Worm (Caenorhabditis elegans) whole organism, L2 larva: ENCODE measurements around the gene Y75B8A.13.

Experiments
- C34F6.9 ChIP-seq: fragments of 150-350 bp; optimal IDR thresholded peaks from 2 replicates; lab custom pipeline; 2014; ENCODE audit warnings: missing biosample characterization, missing genetic modification characterization
- F13H6.1 ChIP-seq: sonication (generic microtip); optimal IDR thresholded peaks from 2 replicates; lab custom pipeline; 2016; ENCODE audit warnings: missing genetic modification characterization, missing compliant biosample characterization
- R02D3.7 ChIP-seq: fragments of 150-350 bp; optimal IDR thresholded peaks from 2 replicates; lab custom pipeline; 2014; ENCODE audit warnings: missing biosample characterization, missing genetic modification characterization
- Y55F3AM.14 ChIP-seq: fragments of 200-800 bp; sonication (Bioruptor generic); optimal IDR thresholded peaks from 2 replicates; lab custom pipeline; 2018; ENCODE audit warnings: mild to moderate bottlenecking, missing genetic modification characterization, missing compliant biosample characterization
- ZK546.5 ChIP-seq: sonication (generic microtip); optimal IDR thresholded peaks from 2 replicates; lab custom pipeline; 2017; ENCODE audit warnings: missing biosample characterization, missing genetic modification characterization
- alr-1 ChIP-seq: fragments of 150-350 bp; optimal IDR thresholded peaks from 2 replicates; lab custom pipeline; 2014; ENCODE audit warnings: missing biosample characterization, missing genetic modification characterization
- aly-2 ChIP-seq: fragments of 150-350 bp; optimal IDR thresholded peaks from 2 replicates; lab custom pipeline; 2014; ENCODE audit warnings: missing biosample characterization, missing genetic modification characterization
- ama-1 ChIP-seq: fragments of 150-350 bp; optimal IDR thresholded peaks from 2 replicates; lab custom pipeline; 2018; ENCODE audit warnings: inconsistent platforms
- blmp-1 ChIP-seq: sonication (generic microtip); optimal IDR thresholded peaks from 2 replicates; lab custom pipeline; 2017; ENCODE audit warnings: missing genetic modification characterization, mild to moderate bottlenecking, missing compliant biosample characterization, antibody characterized with exemption, moderate library complexity; ENCODE audit not compliant: insufficient read depth
- ceh-16 ChIP-seq: fragments of 150-350 bp; optimal IDR thresholded peaks from 2 replicates; lab custom pipeline; 2014; ENCODE audit warnings: missing biosample characterization, missing genetic modification characterization
- ceh-82 ChIP-seq: fragments of 150-350 bp; optimal IDR thresholded peaks from 2 replicates; lab custom pipeline; 2014; ENCODE audit warnings: missing biosample characterization, missing genetic modification characterization
- crh-2 ChIP-seq: sonication (generic microtip); optimal IDR thresholded peaks from 2 replicates; lab custom pipeline; 2017; ENCODE audit warnings: missing biosample characterization, missing genetic modification characterization
- dmd-4 ChIP-seq: sonication (generic microtip); optimal IDR thresholded peaks from 2 replicates; lab custom pipeline; 2017; ENCODE audit warnings: missing biosample characterization, missing genetic modification characterization
- egl-27 ChIP-seq: sonication (generic microtip); optimal IDR thresholded peaks from 3 replicates; lab custom pipeline; 2017; ENCODE audit warnings: missing biosample characterization, missing genetic modification reagents, missing genetic modification characterization
- elt-1 ChIP-seq: fragments of 150-350 bp; optimal IDR thresholded peaks from 2 replicates; lab custom pipeline; 2014; ENCODE audit warnings: missing biosample characterization, missing genetic modification characterization
- elt-3 ChIP-seq: sonication (generic microtip); optimal IDR thresholded peaks from 2 replicates; lab custom pipeline; 2017; ENCODE audit warnings: missing biosample characterization, missing genetic modification characterization
- fos-1 ChIP-seq: fragments of 150-350 bp; optimal IDR thresholded peaks from 2 replicates; lab custom pipeline; 2014; ENCODE audit warnings: missing biosample characterization, missing genetic modification characterization
- gmeb-1 ChIP-seq: fragments of 150-350 bp; optimal IDR thresholded peaks from 2 replicates; lab custom pipeline; 2014; ENCODE audit warnings: missing biosample characterization, missing genetic modification characterization
- lin-11 ChIP-seq: fragments of 150-350 bp; sonication (generic microtip); optimal IDR thresholded peaks from 2 replicates; lab custom pipeline; 2014; ENCODE audit warnings: missing biosample characterization, missing genetic modification characterization, inconsistent platforms, mixed read lengths
- lin-13 ChIP-seq: fragments of 150-350 bp; optimal IDR thresholded peaks from 2 replicates; lab custom pipeline; 2014; ENCODE audit warnings: missing biosample characterization, missing genetic modification reagents, missing genetic modification characterization
- lin-39 ChIP-seq: fragments of 150-350 bp; optimal IDR thresholded peaks from 2 replicates; lab custom pipeline; 2014; ENCODE audit warnings: missing biosample characterization, missing genetic modification reagents, missing genetic modification characterization
- lsy-2 ChIP-seq, 2 experiments: fragments of 150-350 bp in 1 of 2; sonication (generic microtip) in 1 of 2; optimal IDR thresholded peaks; 2 replicates each; lab custom pipeline; 2014 to 2017; ENCODE audit warnings: missing biosample characterization in 2 of 2, missing genetic modification characterization in 2 of 2
- mab-5 ChIP-seq: fragments of 150-350 bp; optimal IDR thresholded peaks from 2 replicates; lab custom pipeline; 2014; ENCODE audit warnings: missing biosample characterization, missing genetic modification characterization
- mbf-1 ChIP-seq: sonication (generic microtip); optimal IDR thresholded peaks from 2 replicates; lab custom pipeline; 2017; ENCODE audit warnings: missing biosample characterization, missing genetic modification characterization
- mdl-1 ChIP-seq, 2 experiments: fragments of 150-350 bp in 1 of 2; sonication (generic microtip) in 1 of 2; optimal IDR thresholded peaks; 2 replicates each; lab custom pipeline; 2017; ENCODE audit warnings: missing biosample characterization in 2 of 2, missing genetic modification characterization in 2 of 2
- nhr-10 ChIP-seq: sonication (generic microtip); optimal IDR thresholded peaks from 2 replicates; lab custom pipeline; 2017; ENCODE audit warnings: missing biosample characterization, missing genetic modification characterization
- nhr-11 ChIP-seq: fragments of 150-350 bp; optimal IDR thresholded peaks from 2 replicates; lab custom pipeline; 2014; ENCODE audit warnings: missing biosample characterization, missing genetic modification characterization
- nhr-12 ChIP-seq: fragments of 150-350 bp; optimal IDR thresholded peaks from 2 replicates; lab custom pipeline; 2014; ENCODE audit warnings: missing biosample characterization, missing genetic modification characterization
- nhr-129 ChIP-seq: fragments of 150-350 bp; optimal IDR thresholded peaks from 2 replicates; lab custom pipeline; 2014; ENCODE audit warnings: missing biosample characterization, missing genetic modification characterization
- nhr-21 ChIP-seq: fragments of 150-350 bp; optimal IDR thresholded peaks from 2 replicates; lab custom pipeline; 2014; ENCODE audit warnings: missing biosample characterization, missing genetic modification characterization
- nhr-25 ChIP-seq: fragments of 150-350 bp; sonication (generic microtip); optimal IDR thresholded peaks from 3 replicates; lab custom pipeline; 2014; ENCODE audit warnings: missing biosample characterization, missing genetic modification characterization
- nhr-6 ChIP-seq: fragments of 150-350 bp; optimal IDR thresholded peaks from 2 replicates; lab custom pipeline; 2014; ENCODE audit warnings: missing biosample characterization, missing genetic modification characterization
- nhr-77 ChIP-seq: fragments of 150-350 bp; optimal IDR thresholded peaks from 2 replicates; lab custom pipeline; 2014; ENCODE audit warnings: missing biosample characterization, missing genetic modification characterization
- peb-1 ChIP-seq: fragments of 150-350 bp; optimal IDR thresholded peaks from 2 replicates; lab custom pipeline; 2014; ENCODE audit warnings: missing biosample characterization, missing genetic modification characterization
- sem-4 ChIP-seq: fragments of 150-350 bp; optimal IDR thresholded peaks from 2 replicates; lab custom pipeline; 2014; ENCODE audit warnings: missing biosample characterization, missing genetic modification reagents, missing genetic modification characterization
- skn-1 ChIP-seq: sonication (generic microtip); optimal IDR thresholded peaks from 2 replicates; lab custom pipeline; 2017; ENCODE audit warnings: missing biosample characterization, missing genetic modification characterization
- sma-3 ChIP-seq: sonication (generic microtip); optimal IDR thresholded peaks from 2 replicates; lab custom pipeline; 2016; ENCODE audit warnings: missing genetic modification reagents, missing genetic modification characterization, missing compliant biosample characterization
- sma-9 ChIP-seq, 2 experiments: fragments of 150-350 bp in 1 of 2; sonication (generic microtip) in 1 of 2; optimal IDR thresholded peaks; 2 replicates each; lab custom pipeline; 2014 to 2016; ENCODE audit warnings: missing genetic modification characterization in 2 of 2, mild to moderate bottlenecking in 1 of 2, missing biosample characterization in 1 of 2, missing compliant biosample characterization in 1 of 2, missing genetic modification reagents in 1 of 2, moderate library complexity in 1 of 2
- snpc-4 ChIP-seq: fragments of 150-350 bp; optimal IDR thresholded peaks from 2 replicates; lab custom pipeline; 2014; ENCODE audit warnings: missing biosample characterization, missing genetic modification characterization
- unc-39 ChIP-seq: fragments of 150-350 bp; optimal IDR thresholded peaks from 2 replicates; lab custom pipeline; 2014; ENCODE audit warnings: missing biosample characterization, missing genetic modification characterization
- unc-55 ChIP-seq: fragments of 150-350 bp; sonication (generic microtip); optimal IDR thresholded peaks from 3 replicates; lab custom pipeline; 2014; ENCODE audit warnings: missing biosample characterization, missing genetic modification reagents, missing genetic modification characterization
- unc-62 ChIP-seq: fragments of 150-350 bp; optimal IDR thresholded peaks from 2 replicates; lab custom pipeline; 2014; ENCODE audit warnings: missing biosample characterization, missing genetic modification reagents, missing genetic modification characterization
- ztf-11 ChIP-seq: sonication (generic microtip); optimal IDR thresholded peaks from 2 replicates; lab custom pipeline; 2017; ENCODE audit warnings: missing biosample characterization, missing genetic modification characterization

The Y75B8A.13 gene

DNA sequence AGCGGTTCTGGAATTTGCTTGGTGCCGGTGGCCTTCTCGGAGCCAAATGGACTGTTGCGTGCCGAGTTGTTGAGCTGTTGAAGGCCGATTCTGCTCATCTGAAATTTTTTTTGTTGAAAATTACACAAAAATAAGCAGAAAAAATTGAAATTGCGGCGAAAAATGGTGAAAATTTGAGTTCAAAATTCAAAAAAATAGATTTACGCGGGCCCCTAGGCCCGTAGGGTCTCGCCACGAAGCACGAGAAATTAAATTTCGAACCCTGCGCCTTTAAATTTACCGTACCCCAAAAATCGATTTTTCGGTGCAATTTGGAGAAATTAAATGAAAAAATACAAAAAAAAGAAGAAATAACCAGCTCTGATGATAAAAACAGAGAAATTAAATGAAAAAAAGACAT, 9.7 kb upstream of the Y75B8A.13 start, which contains the start of gene gmn-1:
TSS of gene gmn-1 (minus strand) at position 98 of the 400 bp plus-strand sequence.
- TF ChIP-seq nhr-129 (tag; lab: Kevin White, UChicago) (no peak), lsy-2 (tag; optimal IDR thresholded peaks at IDR 0.05; lab: Kevin White, UChicago) (no peak), egl-27 (tag; lab: Kevin White, UChicago) (no peak), nhr-21 (tag; lab: Kevin White, UChicago) (no peak), mab-5 (no peak), Y55F3AM.14 (GFP tag; lab: Kevin White, UChicago) (no peak), ceh-16 (no peak), dmd-4 (no peak), ZK546.5 (no peak), blmp-1 (no peak), elt-1 (tag; lab: Kevin White, UChicago) (no peak), sma-9 (GFP tag; optimal IDR thresholded peaks at IDR 0.05; lab: Kevin White, UChicago) (no peak), sma-9 (tag; optimal IDR thresholded peaks at IDR 0.05; lab: Kevin White, UChicago) (no peak), nhr-6 (no peak), ceh-82 (tag; lab: Kevin White, UChicago) (no peak), mdl-1 (tag; optimal IDR thresholded peaks at IDR 0.05; lab: Kevin White, UChicago) (no peak), lin-39 (tag; lab: Kevin White, UChicago) (no peak), aly-2 (tag; lab: Kevin White, UChicago) (no peak), ama-1 (lab: Kevin White, UChicago) (no peak), fos-1 (tag; lab: Kevin White, UChicago) (no peak)

ce11 chrIII:12223208-12223607, 7.7 kb upstream of the Y75B8A.13 start:
- no peak for TF ChIP-seq ceh-16
- TF ChIP-seq peb-1 (tag; lab: Kevin White, UChicago): no peak

DNA sequence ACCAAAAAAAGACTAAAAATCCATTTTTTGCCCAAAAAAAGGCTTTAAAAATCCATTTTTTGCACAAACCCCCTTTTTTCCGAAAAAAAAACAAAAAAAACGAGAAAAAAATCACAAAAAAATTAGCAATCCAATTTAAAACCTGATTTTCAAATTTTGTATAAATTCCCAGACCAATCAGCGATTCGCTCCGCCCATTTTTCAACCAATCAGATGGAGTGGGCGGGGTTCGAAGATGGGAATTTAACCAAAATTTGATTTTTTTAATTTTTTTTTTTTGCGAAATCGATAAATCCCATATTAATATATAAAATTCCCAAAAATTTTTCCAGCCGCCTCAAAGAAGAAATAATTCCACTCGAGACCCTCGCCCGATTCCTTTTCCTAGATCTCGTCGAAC, 6.0 kb upstream of the Y75B8A.13 start:
- TF ChIP-seq egl-27 (tag; lab: Kevin White, UChicago) (no peak), C34F6.9 (tag; lab: Kevin White, UChicago) (no peak), nhr-12 (tag; lab: Kevin White, UChicago) (no peak), unc-39 (tag; lab: Kevin White, UChicago) (no peak), mbf-1 (no peak), nhr-10 (tag; lab: Kevin White, UChicago) (no peak), elt-1 (tag; lab: Kevin White, UChicago) (no peak)

ce11 chrIII:12220820-12221219, 5.3 kb upstream of the Y75B8A.13 start:
- TF ChIP-seq lsy-2 (tag; optimal IDR thresholded peaks at IDR 0.05; lab: Kevin White, UChicago): no peak
- TF ChIP-seq mdl-1 (tag; optimal IDR thresholded peaks at IDR 0.05; lab: Kevin White, UChicago): no peak
- no peak for TF ChIP-seq sma-3 (GFP tag; lab: Kevin White, UChicago)
- no peak for TF ChIP-seq sem-4 (tag; lab: Kevin White, UChicago)
- TF ChIP-seq aly-2 (tag; lab: Kevin White, UChicago): no peak
- TF ChIP-seq snpc-4: no peak
- no peak for TF ChIP-seq nhr-21 (tag; lab: Kevin White, UChicago)
- TF ChIP-seq ceh-16: no peak
- TF ChIP-seq dmd-4: no peak
- TF ChIP-seq lin-13 (GFP tag; lab: Kevin White, UChicago): no peak
- no peak for TF ChIP-seq nhr-77 (tag; lab: Kevin White, UChicago)
- no peak for TF ChIP-seq fos-1 (tag; lab: Kevin White, UChicago)
- no peak for TF ChIP-seq egl-27 (tag; lab: Kevin White, UChicago)
- TF ChIP-seq skn-1 (tag; lab: Kevin White, UChicago): no peak

DNA sequence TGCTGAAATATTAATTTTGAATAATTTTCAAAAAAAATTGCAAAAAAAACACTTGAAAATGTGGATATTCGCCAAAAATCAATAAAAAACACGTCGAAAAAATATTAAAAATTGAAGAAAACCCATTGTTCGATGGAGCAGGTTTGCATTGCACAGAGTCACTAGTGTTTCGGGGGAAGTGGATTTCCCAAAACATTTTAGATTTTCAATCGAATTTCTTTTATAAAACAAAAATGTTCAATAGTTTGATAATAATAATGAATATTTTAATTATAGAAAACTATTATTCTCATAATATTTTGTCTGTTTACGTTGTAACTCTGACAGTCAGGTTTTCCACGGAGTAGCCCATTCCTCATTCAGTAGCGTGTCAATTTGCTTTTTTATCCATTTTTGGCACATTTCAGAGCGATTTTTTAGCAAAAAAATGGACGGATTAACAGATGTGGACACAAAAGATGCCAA, 3.2 kb upstream of the Y75B8A.13 start, which contains the start of the genes gex-4 and gphr-1:
TSS of gene gex-4 (minus strand) at position 2 of the 465 bp plus-strand sequence.
TSS of gene gphr-1 (plus strand) at position 415 of the 465 bp plus-strand sequence.
- peak; percentile 69 for TF ChIP-seq unc-55 (GFP tag; lab: Kevin White, UChicago)
- peak in 1 of 2 experiments; percentile 76 for TF ChIP-seq lsy-2 (tag; optimal IDR thresholded peaks at IDR 0.05; lab: Kevin White, UChicago)
- TF ChIP-seq nhr-129 (tag; lab: Kevin White, UChicago): no peak
- no peak for TF ChIP-seq ZK546.5
- TF ChIP-seq skn-1 (tag; lab: Kevin White, UChicago): no peak
- TF ChIP-seq unc-39 (tag; lab: Kevin White, UChicago): no peak
- TF ChIP-seq alr-1 (tag; lab: Kevin White, UChicago): no peak
- no peak for TF ChIP-seq nhr-21 (tag; lab: Kevin White, UChicago)
- no peak for TF ChIP-seq lin-39 (tag; lab: Kevin White, UChicago)
- no peak for TF ChIP-seq dmd-4
- TF ChIP-seq mdl-1 (tag; optimal IDR thresholded peaks at IDR 0.05; lab: Kevin White, UChicago): no peak
- TF ChIP-seq mab-5: no peak
- peak; percentile 33 for TF ChIP-seq F13H6.1 (tag; lab: Kevin White, UChicago)
- TF ChIP-seq elt-1 (tag; lab: Kevin White, UChicago): no peak
- TF ChIP-seq ztf-11 (tag; lab: Kevin White, UChicago): no peak
- peak; percentile 5 for TF ChIP-seq nhr-25 (tag; lab: Kevin White, UChicago)
- no peak for TF ChIP-seq elt-3 (tag; lab: Kevin White, UChicago)
- TF ChIP-seq R02D3.7 (tag; lab: Kevin White, UChicago): no peak
- TF ChIP-seq nhr-10 (tag; lab: Kevin White, UChicago): no peak
- TF ChIP-seq fos-1 (tag; lab: Kevin White, UChicago): peak; percentile 41
- no peak for TF ChIP-seq unc-62 (GFP tag; lab: Kevin White, UChicago)
- TF ChIP-seq gmeb-1: peak; percentile 48
- no peak for TF ChIP-seq mbf-1
- TF ChIP-seq blmp-1: no peak
- TF ChIP-seq nhr-11 (tag; lab: Kevin White, UChicago): no peak
- peak; percentile 29 for TF ChIP-seq crh-2 (tag; lab: Kevin White, UChicago)
- TF ChIP-seq Y55F3AM.14 (GFP tag; lab: Kevin White, UChicago): no peak
- no peak for TF ChIP-seq lin-11 (tag; lab: Kevin White, UChicago)
